Worm (Caenorhabditis elegans) whole organism, L1 larva: Measurements from ENCODE around the gene mvk-1.
A peak's percentile ranks its signal among the peaks of the same experiment; 100 is the strongest.

Experiments
- aly-2 ChIP-seq: fragments of 150-350 bp; optimal IDR thresholded peaks from 2 replicates; lab custom pipeline; 2014; ENCODE audit warnings: missing biosample characterization, missing genetic modification characterization
- ama-1 ChIP-seq: fragments of 150-350 bp; optimal IDR thresholded peaks from 2 replicates; lab custom pipeline; 2014
- hpl-2 ChIP-seq: fragments of 150-350 bp; optimal IDR thresholded peaks from 2 replicates; lab custom pipeline; 2014; ENCODE audit warnings: missing biosample characterization, missing genetic modification reagents, missing genetic modification characterization
- lin-14 ChIP-seq: fragments of 200-800 bp; sonication (Bioruptor generic); optimal IDR thresholded peaks from 2 replicates; lab custom pipeline; 2018; ENCODE audit warnings: mild to moderate bottlenecking, missing genetic modification characterization, moderate library complexity, missing compliant biosample characterization
- lir-3 ChIP-seq: sonication (generic microtip); optimal IDR thresholded peaks from 2 replicates; lab custom pipeline; 2016; ENCODE audit warnings: mild to moderate bottlenecking, missing genetic modification characterization, moderate library complexity, missing compliant biosample characterization; ENCODE audit not compliant: poor library complexity
- nhr-237 ChIP-seq: fragments of 150-350 bp; optimal IDR thresholded peaks from 2 replicates; lab custom pipeline; 2014; ENCODE audit warnings: missing biosample characterization, missing genetic modification characterization
- skn-1 ChIP-seq: fragments of 150-350 bp; optimal IDR thresholded peaks from 2 replicates; lab custom pipeline; 2014; ENCODE audit warnings: missing biosample characterization, missing genetic modification characterization
- unc-130 ChIP-seq: fragments of 150-350 bp; optimal IDR thresholded peaks from 2 replicates; lab custom pipeline; 2017; ENCODE audit warnings: missing biosample characterization, missing genetic modification characterization, inconsistent platforms
- unc-62 ChIP-seq: fragments of 150-350 bp; optimal IDR thresholded peaks from 2 replicates; lab custom pipeline; 2014; ENCODE audit warnings: missing biosample characterization, missing genetic modification reagents, missing genetic modification characterization
- zip-4 ChIP-seq: fragments of 200-800 bp; sonication (Bioruptor generic); optimal IDR thresholded peaks from 2 replicates; lab custom pipeline; 2018; ENCODE audit warnings: mild to moderate bottlenecking, missing genetic modification characterization, moderate library complexity, missing compliant biosample characterization

DNA sequence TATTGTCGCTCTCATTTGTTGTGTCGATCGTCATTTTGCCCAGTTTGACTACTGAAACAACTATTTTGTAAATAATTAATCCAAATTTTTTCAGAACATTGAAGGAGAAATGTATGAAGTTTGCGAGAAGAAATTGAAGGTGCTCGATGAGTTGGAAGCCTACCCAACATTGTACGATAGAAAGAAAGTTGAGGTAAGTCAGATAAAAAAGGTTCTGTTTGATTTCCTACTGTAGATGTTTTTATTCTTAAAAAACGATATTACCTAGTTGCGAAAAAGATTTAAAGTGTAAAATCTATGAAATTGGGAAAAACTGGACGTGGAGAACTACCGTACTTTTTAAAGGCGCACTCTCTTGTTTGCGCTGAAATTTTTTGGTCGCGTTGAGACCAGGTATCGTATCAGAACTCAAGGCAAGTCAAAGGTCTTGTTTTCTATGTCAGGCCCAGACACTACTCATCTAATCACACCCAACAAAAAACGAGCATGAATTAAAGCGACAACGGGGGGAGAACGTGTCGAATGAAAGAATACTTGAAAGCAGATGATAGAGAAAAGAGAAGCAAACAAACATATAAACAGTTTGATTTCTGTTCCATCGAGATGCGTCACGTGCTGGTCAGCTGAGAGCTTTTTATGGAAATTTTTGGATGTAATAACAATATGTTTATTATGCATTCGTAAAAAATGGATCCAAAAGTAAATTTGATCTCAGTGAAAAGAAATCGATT lies 32.6 kb upstream of the mvk-1 start, which contains the start of gene efk-1:
- TF ChIP-seq unc-62 (GFP tag; lab: Kevin White, UChicago): no peak
- no peak for TF ChIP-seq unc-130 (tag; lab: Kevin White, UChicago)
- no peak for TF ChIP-seq skn-1 (tag; lab: Kevin White, UChicago)
- TF ChIP-seq lir-3 (tag; lab: Kevin White, UChicago): no peak
- no peak for TF ChIP-seq aly-2 (tag; lab: Kevin White, UChicago)
- TF ChIP-seq ama-1 (lab: Kevin White, UChicago): no peak
- TF ChIP-seq lin-14 (GFP tag; lab: Kevin White, UChicago): peak; percentile 8
- no peak for TF ChIP-seq hpl-2 (GFP tag; lab: Kevin White, UChicago)
- no peak for TF ChIP-seq nhr-237 (tag; lab: Kevin White, UChicago)
- no peak for TF ChIP-seq zip-4 (GFP tag; lab: Kevin White, UChicago)
